Worm (Caenorhabditis elegans): ENCODE data around the gene F59B10.4.

ce11 chrII:10476959-10477358, 42.0 kb downstream of the F59B10.4 start, which contains the start of gene ZK666.4:
- no peak for TF ChIP-seq snpc-4 (GFP tag; optimal IDR thresholded peaks at IDR 0.05)
- no peak for TF ChIP-seq snpc-4 (tag; optimal IDR thresholded peaks at IDR 0.05)
- no peak for TF ChIP-seq ama-1 (optimal IDR thresholded peaks at IDR 0.05)
- TF ChIP-seq ama-1 (GFP tag; optimal IDR thresholded peaks at IDR 0.05), result no peak
- no peak for TF ChIP-seq ztf-25 (GFP tag; IDR thresholded peaks at IDR 0.05)
